Fruit fly (Drosophila melanogaster): ENCODE measurements around the gene Tti1.

DNA sequence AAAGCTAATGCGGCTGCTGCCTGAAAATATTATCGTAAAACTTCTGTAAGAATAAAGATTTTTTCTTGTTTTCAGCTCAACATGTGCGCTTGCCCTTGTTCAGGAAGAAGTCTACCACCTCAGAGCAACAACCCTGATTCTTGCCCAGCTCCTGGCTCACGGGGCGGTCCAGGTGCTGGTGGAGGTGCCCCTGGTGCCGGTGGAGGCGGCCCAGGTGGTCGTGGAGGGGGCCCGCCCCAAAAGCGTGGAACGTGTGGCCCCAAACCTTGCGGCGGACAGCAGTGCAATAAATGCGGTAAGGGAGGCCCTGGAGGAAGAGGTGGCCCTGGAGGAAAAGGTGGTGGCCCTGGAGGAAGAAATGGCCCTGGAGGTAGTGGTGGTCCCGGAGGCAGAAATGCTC lies 10.5 kb downstream of the Tti1 start:
- no peak for TF ChIP-seq CG8478 (optimal IDR thresholded peaks at IDR 0.05)
- TF ChIP-seq Dll (optimal IDR thresholded peaks at IDR 0.05): no peak
